Worm (Caenorhabditis elegans) whole organism, L4 larva: ENCODE measurements around the gene Y110A2AL.9.
A peak's percentile ranks its signal among the peaks of the same experiment; 100 is the strongest.

Experiments used
- D1046.2 ChIP-seq: fragments of 200-800 bp; sonication (Bioruptor generic); IDR thresholded peaks from 2 replicates; pipeline ENCODE4 v1.3.6; 2022; ENCODE audit warnings: missing genetic modification characterization, missing compliant biosample characterization
- F10B5.3 ChIP-seq: sonication (generic microtip); optimal IDR thresholded peaks from 2 replicates; lab custom pipeline; 2016; ENCODE audit warnings: mild to moderate bottlenecking, missing genetic modification characterization, missing compliant biosample characterization
- F26F4.8 ChIP-seq: fragments of 200-800 bp; sonication (Bioruptor generic); conservative IDR thresholded peaks from 2 replicates; pipeline ENCODE4 v1.3.6; 2022; ENCODE audit warnings: missing genetic modification characterization, missing compliant biosample characterization
- R02D3.7 ChIP-seq: fragments of 150-350 bp; sonication (generic microtip); optimal IDR thresholded peaks from 3 replicates; lab custom pipeline; 2014; ENCODE audit warnings: missing biosample characterization, missing genetic modification characterization
- Y105C5A.15 ChIP-seq: fragments of 200-800 bp; sonication (Bioruptor generic); IDR thresholded peaks from 2 replicates; pipeline ENCODE4 v1.3.6; 2022; ENCODE audit warnings: missing genetic modification characterization, missing compliant biosample characterization
- Y48G9A.11 ChIP-seq: fragments of 200-800 bp; sonication (Bioruptor generic); IDR thresholded peaks from 2 replicates; pipeline ENCODE4 v1.3.6; 2022; ENCODE audit warnings: missing genetic modification reagents, missing genetic modification characterization, missing compliant biosample characterization
- ZK337.2 ChIP-seq: fragments of 200-800 bp; sonication (Bioruptor generic); IDR thresholded peaks from 2 replicates; pipeline ENCODE4 v1.3.6; 2022; ENCODE audit warnings: missing genetic modification reagents, missing genetic modification characterization, missing compliant biosample characterization
- aha-1 ChIP-seq: fragments of 150-350 bp; peaks from one replicate; lab custom pipeline; 2014; ENCODE audit warnings: missing biosample characterization, missing genetic modification characterization
- arid-1 ChIP-seq: fragments of 200-800 bp; sonication (Bioruptor generic); conservative IDR thresholded peaks from 2 replicates; pipeline ENCODE4 v1.3.6; 2022; ENCODE audit warnings: missing genetic modification reagents, missing genetic modification characterization, missing compliant biosample characterization
- attf-4 ChIP-seq: sonication (generic microtip); optimal IDR thresholded peaks from 3 replicates; lab custom pipeline; 2017; ENCODE audit warnings: missing biosample characterization, missing genetic modification characterization
- ceh-44 ChIP-seq: fragments of 200-800 bp; sonication (Bioruptor generic); IDR thresholded peaks from 2 replicates; pipeline ENCODE4 v1.3.6; 2022; ENCODE audit warnings: missing genetic modification reagents, missing genetic modification characterization, missing compliant biosample characterization
- ctbp-1 ChIP-seq: fragments of 200-800 bp; sonication (Bioruptor generic); IDR thresholded peaks from 2 replicates; pipeline ENCODE4 v1.3.6; 2022; ENCODE audit warnings: missing genetic modification reagents, missing genetic modification characterization, missing compliant biosample characterization
- daf-16 ChIP-seq, 3 experiments: sonication (generic microtip); optimal IDR thresholded peaks; 2 replicates each; lab custom pipeline; 2016 to 2017; ENCODE audit warnings: missing genetic modification characterization in 3 of 3, missing genetic modification reagents in 3 of 3, mild to moderate bottlenecking in 2 of 3, missing compliant biosample characterization in 2 of 3, missing biosample characterization in 1 of 3, moderate library complexity in 1 of 3
- dmd-6 ChIP-seq: fragments of 200-800 bp; sonication (Bioruptor generic); IDR thresholded peaks from 2 replicates; pipeline ENCODE4 v1.3.6; 2022; ENCODE audit warnings: missing genetic modification reagents, missing genetic modification characterization, missing compliant biosample characterization
- dmd-8 ChIP-seq: fragments of 200-800 bp; sonication (Bioruptor generic); IDR thresholded peaks from 2 replicates; pipeline ENCODE4 v1.3.6; 2022; ENCODE audit warnings: missing genetic modification characterization, missing compliant biosample characterization
- dve-1 ChIP-seq: sonication (generic microtip); optimal IDR thresholded peaks from 2 replicates; lab custom pipeline; 2017; ENCODE audit warnings: antibody characterized with exemption, mild to moderate bottlenecking, missing genetic modification characterization, missing compliant biosample characterization; ENCODE audit not compliant: insufficient read depth
- egl-27 ChIP-seq: sonication (generic microtip); optimal IDR thresholded peaks from 3 replicates; lab custom pipeline; 2017; ENCODE audit warnings: missing biosample characterization, missing genetic modification reagents, missing genetic modification characterization
- egl-43 ChIP-seq: fragments of 200-800 bp; sonication (Bioruptor generic); IDR thresholded peaks from 2 replicates; pipeline ENCODE4 v1.3.6; 2022; ENCODE audit warnings: missing genetic modification reagents, missing genetic modification characterization, missing compliant biosample characterization
- hlh-11 ChIP-seq: fragments of 200-800 bp; sonication (Bioruptor generic); optimal IDR thresholded peaks from 2 replicates; lab custom pipeline; 2018; ENCODE audit warnings: mild to moderate bottlenecking, missing genetic modification characterization, missing compliant biosample characterization
- hmg-1.1 ChIP-seq: fragments of 200-800 bp; sonication (Bioruptor generic); IDR thresholded peaks from 2 replicates; pipeline ENCODE4 v1.3.6; 2022; ENCODE audit warnings: missing genetic modification reagents, missing genetic modification characterization, missing compliant biosample characterization
- lim-7 ChIP-seq: fragments of 200-800 bp; sonication (Bioruptor generic); IDR thresholded peaks from 2 replicates; pipeline ENCODE4 v1.3.6; 2022; ENCODE audit warnings: missing genetic modification characterization, missing compliant biosample characterization
- lin-1 ChIP-seq: fragments of 200-800 bp; sonication (Bioruptor generic); IDR thresholded peaks from 2 replicates; pipeline ENCODE4 v1.3.6; 2022; ENCODE audit warnings: missing genetic modification reagents, missing genetic modification characterization, missing compliant biosample characterization
- lin-13 ChIP-seq: fragments of 150-350 bp; optimal IDR thresholded peaks from 2 replicates; lab custom pipeline; 2014; ENCODE audit warnings: missing biosample characterization, missing genetic modification reagents, missing genetic modification characterization
- lin-38 ChIP-seq: fragments of 200-800 bp; sonication (Bioruptor generic); IDR thresholded peaks from 2 replicates; pipeline ENCODE4 v1.3.6; 2022; ENCODE audit warnings: missing genetic modification reagents, missing genetic modification characterization, missing compliant biosample characterization
- madf-5 ChIP-seq, 2 experiments: fragments of 200-800 bp; sonication (Bioruptor generic); IDR thresholded peaks; 2 replicates each; pipeline ENCODE4 v1.3.6; 2022; ENCODE audit warnings: missing compliant biosample characterization in 2 of 2, missing genetic modification characterization in 2 of 2
- mdt-29 ChIP-seq: fragments of 200-800 bp; sonication (Bioruptor generic); IDR thresholded peaks from 2 replicates; pipeline ENCODE4 v1.3.6; 2022; ENCODE audit warnings: missing genetic modification reagents, missing genetic modification characterization, missing compliant biosample characterization
- mes-2 ChIP-seq: sonication (generic microtip); optimal IDR thresholded peaks from 2 replicates; lab custom pipeline; 2016; ENCODE audit warnings: missing genotype, mild to moderate bottlenecking, missing genetic modification characterization, missing compliant biosample characterization; ENCODE audit not compliant: poor library complexity, severe bottlenecking
- mxl-3 ChIP-seq: fragments of 200-800 bp; sonication (Bioruptor generic); optimal IDR thresholded peaks from 2 replicates; lab custom pipeline; 2018; ENCODE audit warnings: mild to moderate bottlenecking, missing genetic modification characterization, missing compliant biosample characterization
- nhr-102 ChIP-seq: sonication (generic microtip); optimal IDR thresholded peaks from 2 replicates; lab custom pipeline; 2016; ENCODE audit warnings: mild to moderate bottlenecking, missing genetic modification characterization, moderate library complexity, missing compliant biosample characterization
- nhr-28 ChIP-seq: fragments of 150-350 bp; optimal IDR thresholded peaks from 2 replicates; lab custom pipeline; 2014; ENCODE audit warnings: missing biosample characterization, missing genetic modification characterization
- nhr-42 ChIP-seq: fragments of 200-800 bp; sonication (Bioruptor generic); IDR thresholded peaks from 2 replicates; pipeline ENCODE4 v1.3.6; 2022; ENCODE audit warnings: missing genetic modification characterization, missing compliant biosample characterization
- nhr-6 ChIP-seq: fragments of 150-350 bp; optimal IDR thresholded peaks from 2 replicates; lab custom pipeline; 2014; ENCODE audit warnings: missing biosample characterization, missing genetic modification characterization
- pha-4 ChIP-seq, 2 experiments: fragments of 150-350 bp in 1 of 2; fragments of 200-800 bp in 1 of 2; sonication (Bioruptor generic) in 1 of 2; IDR thresholded peaks in 1 of 2; optimal IDR thresholded peaks in 1 of 2; 2 replicates each; pipeline versions ENCODE4 v1.3.6 to Lab custom; 2014 to 2022; ENCODE audit warnings: missing genetic modification characterization in 2 of 2, missing genetic modification reagents in 2 of 2, missing biosample characterization in 1 of 2, missing compliant biosample characterization in 1 of 2
- php-3 ChIP-seq: fragments of 200-800 bp; sonication (Bioruptor generic); IDR thresholded peaks from 2 replicates; pipeline ENCODE4 v1.3.6; 2022; ENCODE audit warnings: missing genetic modification reagents, missing genetic modification characterization, missing compliant biosample characterization
- rbr-2 ChIP-seq: sonication (generic microtip); optimal IDR thresholded peaks from 2 replicates; lab custom pipeline; 2016; ENCODE audit warnings: missing genotype, missing genetic modification characterization, missing compliant biosample characterization
- sdz-12 ChIP-seq: fragments of 200-800 bp; sonication (Bioruptor generic); optimal IDR thresholded peaks from 2 replicates; lab custom pipeline; 2018; ENCODE audit warnings: mild to moderate bottlenecking, missing genetic modification characterization, missing compliant biosample characterization
- set-16 ChIP-seq: fragments of 200-800 bp; sonication (Bioruptor generic); IDR thresholded peaks from 2 replicates; pipeline ENCODE4 v1.3.6; 2022; ENCODE audit warnings: missing genetic modification reagents, missing genetic modification characterization, missing compliant biosample characterization
- skn-1 ChIP-seq: fragments of 150-350 bp; optimal IDR thresholded peaks from 2 replicates; lab custom pipeline; 2014; ENCODE audit warnings: missing biosample characterization, missing genetic modification characterization
- snpc-1.2 ChIP-seq: fragments of 200-800 bp; sonication (Bioruptor generic); IDR thresholded peaks from 2 replicates; pipeline ENCODE4 v1.3.6; 2022; ENCODE audit warnings: missing genetic modification reagents, missing genetic modification characterization, missing compliant biosample characterization
- spr-1 ChIP-seq: sonication (generic microtip); optimal IDR thresholded peaks from 2 replicates; lab custom pipeline; 2016; ENCODE audit warnings: mild to moderate bottlenecking, missing genetic modification characterization, missing compliant biosample characterization
- tra-1 ChIP-seq: fragments of 200-800 bp; sonication (Bioruptor generic); IDR thresholded peaks from 2 replicates; pipeline ENCODE4 v1.3.6; 2022; ENCODE audit warnings: missing genetic modification reagents, missing genetic modification characterization, missing compliant biosample characterization
- unc-39 ChIP-seq: sonication (generic microtip); optimal IDR thresholded peaks from 2 replicates; lab custom pipeline; 2017; ENCODE audit warnings: missing biosample characterization, missing genetic modification characterization
- vab-7 ChIP-seq: fragments of 200-800 bp; sonication (Bioruptor generic); IDR thresholded peaks from 2 replicates; pipeline ENCODE4 v1.3.6; 2022; ENCODE audit warnings: missing genetic modification reagents, missing genetic modification characterization, missing compliant biosample characterization
- zfp-3 ChIP-seq: fragments of 200-800 bp; sonication (Bioruptor generic); conservative IDR thresholded peaks from 2 replicates; pipeline ENCODE4 v1.3.6; 2022; ENCODE audit warnings: missing genetic modification reagents, missing genetic modification characterization, missing compliant biosample characterization
- zip-11 ChIP-seq: fragments of 200-800 bp; sonication (Bioruptor generic); IDR thresholded peaks from 2 replicates; pipeline ENCODE4 v1.3.6; 2022; ENCODE audit warnings: missing genetic modification characterization, missing compliant biosample characterization

Gene Y110A2AL.9

ce11 chrII:2861385-2862099, 4.9 kb downstream of the Y110A2AL.9 start:
- TF ChIP-seq unc-39 (tag; lab: Kevin White, UChicago) (no peak), lin-13 (peak; percentile 65), aha-1 (tag; lab: Kevin White, UChicago) (peak; percentile 95), mxl-3 (no peak), mes-2 (peak; percentile 49), hlh-11 (tag; lab: Kevin White, UChicago) (peak; percentile 14), attf-4 (tag; lab: Kevin White, UChicago) (no peak), F26F4.8 (0 out of 2 replicates have a peak, but pooled peaks have one; percentile 25), ceh-44 (GFP tag; lab: Robert Waterston, UW) (no peak), nhr-28 (tag; lab: Kevin White, UChicago) (peak; percentile 9), hmg-1.1 (GFP tag; lab: Robert Waterston, UW) (0 out of 2 replicates have a peak, but pooled peaks have one; percentile 11), sdz-12 (GFP tag; lab: Kevin White, UChicago) (no peak), F10B5.3 (tag; lab: Kevin White, UChicago) (peak; percentile 20), dmd-8 (GFP tag; lab: Robert Waterston, UW) (peak; percentile 76), zip-11 (GFP tag; lab: Robert Waterston, UW) (no peak), tra-1 (GFP tag; lab: Robert Waterston, UW) (peak; percentile 60; the same call in 1 of the 2 replicates), ctbp-1 (GFP tag; lab: Robert Waterston, UW) (0 out of 2 replicates have a peak, but pooled peaks have one; percentile 23), Y105C5A.15 (GFP tag; lab: Robert Waterston, UW) (peak; percentile 30; the same call in 1 of the 2 replicates), lin-38 (GFP tag; lab: Robert Waterston, UW) (peak; percentile 67), set-16 (GFP tag; lab: Robert Waterston, UW) (peak; percentile 71), lin-1 (GFP tag; lab: Robert Waterston, UW) (peak; percentile 38; the same call in 1 of the 2 replicates), egl-27 (tag; lab: Kevin White, UChicago) (no peak), dmd-6 (0 out of 2 replicates have a peak, but pooled peaks have one; percentile 22), D1046.2 (GFP tag; lab: Robert Waterston, UW) (0 out of 2 replicates have a peak, but pooled peaks have one; percentile 20), vab-7 (GFP tag; lab: Robert Waterston, UW) (peak; percentile 72), zfp-3 (GFP tag; lab: Robert Waterston, UW) (no peak), nhr-6 (tag; lab: Kevin White, UChicago) (no peak), pha-4 (GFP tag; IDR thresholded peaks at IDR 0.05; lab: Robert Waterston, UW) (peak; percentile 75; the same call in 1 of the 2 replicates), pha-4 (tag; optimal IDR thresholded peaks at IDR 0.05; lab: Kevin White, UChicago) (no peak), rbr-2 (tag; lab: Kevin White, UChicago) (peak; percentile 3), skn-1 (tag; lab: Kevin White, UChicago) (no peak), daf-16 (GFP tag; optimal IDR thresholded peaks at IDR 0.05; lab: Kevin White, UChicago) (peak in 1 of 2 experiments; percentile 23), daf-16 (tag; optimal IDR thresholded peaks at IDR 0.05; lab: Kevin White, UChicago) (no peak), Y48G9A.11 (0 out of 2 replicates have a peak, but pooled peaks have one; percentile 33), nhr-102 (tag; lab: Kevin White, UChicago) (peak; percentile 0), arid-1 (GFP tag; lab: Robert Waterston, UW) (peak; percentile 66), dve-1 (tag; lab: Kevin White, UChicago) (no peak), ZK337.2 (GFP tag; lab: Robert Waterston, UW) (peak; percentile 42; the same call in 1 of the 2 replicates), lim-7 (GFP tag; lab: Robert Waterston, UW) (peak; percentile 71), snpc-1.2 (GFP tag; lab: Robert Waterston, UW) (peak; percentile 30; the same call in 1 of the 2 replicates), R02D3.7 (tag; lab: Kevin White, UChicago) (no peak), spr-1 (no peak), egl-43 (GFP tag; lab: Robert Waterston, UW) (peak; percentile 85), mdt-29 (GFP tag; lab: Robert Waterston, UW) (0 out of 2 replicates have a peak, but pooled peaks have one; percentile 10), php-3 (GFP tag; lab: Robert Waterston, UW) (0 out of 2 replicates have a peak, but pooled peaks have one; percentile 16), nhr-42 (GFP tag; lab: Robert Waterston, UW) (0 out of 2 replicates have a peak, but pooled peaks have one; percentile 50), madf-5 (GFP tag; IDR thresholded peaks at IDR 0.05; lab: Robert Waterston, UW) (0 out of 4 replicates have a peak, but pooled peaks of 1 of the 2 experiments have one; percentile 60)
